Worm (Caenorhabditis elegans) whole organism, L1 larva: Measurements from ENCODE around the gene srxa-11.

Experiments used
- C16A3.4 ChIP-seq: fragments of 150-350 bp; optimal IDR thresholded peaks from 2 replicates; lab custom pipeline; 2014; ENCODE audit warnings: missing biosample characterization, missing genetic modification characterization
- F16B12.6 ChIP-seq: fragments of 150-350 bp; optimal IDR thresholded peaks from 2 replicates; lab custom pipeline; 2014; ENCODE audit warnings: missing biosample characterization, missing genetic modification characterization
- Y116A8C.19 ChIP-seq: sonication (generic microtip); optimal IDR thresholded peaks from 2 replicates; lab custom pipeline; 2016; ENCODE audit warnings: missing compliant biosample characterization, missing genetic modification characterization, borderline replicate concordance
- aha-1 ChIP-seq: fragments of 150-350 bp; optimal IDR thresholded peaks from 2 replicates; lab custom pipeline; 2014; ENCODE audit warnings: missing biosample characterization, missing genetic modification characterization
- ama-1 ChIP-seq: fragments of 150-350 bp; optimal IDR thresholded peaks from 2 replicates; lab custom pipeline; 2014
- blmp-1 ChIP-seq: fragments of 150-350 bp; optimal IDR thresholded peaks from 2 replicates; lab custom pipeline; 2014; ENCODE audit warnings: missing biosample characterization, missing genetic modification characterization
- ceh-63 ChIP-seq: fragments of 200-800 bp; sonication (Bioruptor generic); optimal IDR thresholded peaks from 2 replicates; lab custom pipeline; 2018; ENCODE audit warnings: mild to moderate bottlenecking, missing genetic modification characterization, missing compliant biosample characterization
- ceh-82 ChIP-seq, 3 experiments: fragments of 150-350 bp in 1 of 3; sonication (generic microtip) in 2 of 3; optimal IDR thresholded peaks; 2 replicates each; lab custom pipeline; 2014 to 2017; ENCODE audit warnings: missing biosample characterization in 3 of 3, missing genetic modification characterization in 3 of 3
- ceh-88 ChIP-seq: fragments of 200-800 bp; sonication (Bioruptor generic); IDR thresholded peaks from 2 replicates; pipeline ENCODE4 v1.3.6; 2022; ENCODE audit warnings: missing genetic modification characterization, missing compliant biosample characterization
- dpl-1 ChIP-seq, 3 experiments: fragments of 150-350 bp in 2 of 3; sonication (generic microtip) in 1 of 3; optimal IDR thresholded peaks; 2 replicates each; lab custom pipeline; 2014 to 2017; ENCODE audit warnings: missing biosample characterization in 3 of 3, missing genetic modification characterization in 3 of 3, missing genetic modification reagents in 3 of 3
- efl-3 ChIP-seq: fragments of 200-800 bp; sonication (Bioruptor generic); optimal IDR thresholded peaks from 2 replicates; lab custom pipeline; 2018; ENCODE audit warnings: mild to moderate bottlenecking, missing genetic modification characterization, missing compliant biosample characterization
- egl-27 ChIP-seq, 2 experiments: fragments of 150-350 bp in 1 of 2; sonication (generic microtip); optimal IDR thresholded peaks; 3 replicates each; lab custom pipeline; 2017 to 2018; ENCODE audit warnings: missing biosample characterization in 2 of 2, missing genetic modification characterization in 2 of 2, missing genetic modification reagents in 2 of 2
- elt-2 ChIP-seq: sonication (generic microtip); optimal IDR thresholded peaks from 2 replicates; lab custom pipeline; 2016; ENCODE audit warnings: missing genetic modification characterization, mild to moderate bottlenecking, inconsistent platforms, missing compliant biosample characterization, missing genetic modification reagents
- fkh-10 ChIP-seq: sonication (generic microtip); optimal IDR thresholded peaks from 2 replicates; lab custom pipeline; 2017; ENCODE audit warnings: missing biosample characterization, missing genetic modification reagents, missing genetic modification characterization
- fkh-4 ChIP-seq: sonication (generic microtip); optimal IDR thresholded peaks from 2 replicates; lab custom pipeline; 2016; ENCODE audit warnings: missing compliant biosample characterization, missing genetic modification characterization, borderline replicate concordance
- hlh-4 ChIP-seq: sonication (generic microtip); optimal IDR thresholded peaks from 2 replicates; lab custom pipeline; 2016; ENCODE audit warnings: mild to moderate bottlenecking, missing genetic modification characterization, missing compliant biosample characterization
- hpl-2 ChIP-seq: fragments of 150-350 bp; optimal IDR thresholded peaks from 2 replicates; lab custom pipeline; 2014; ENCODE audit warnings: missing biosample characterization, missing genetic modification reagents, missing genetic modification characterization
- jun-1 ChIP-seq: fragments of 150-350 bp; optimal IDR thresholded peaks from 2 replicates; lab custom pipeline; 2014; ENCODE audit warnings: missing biosample characterization, missing genetic modification reagents, missing genetic modification characterization
- lin-13 ChIP-seq: fragments of 150-350 bp; optimal IDR thresholded peaks from 2 replicates; lab custom pipeline; 2014; ENCODE audit warnings: missing biosample characterization, missing genetic modification reagents, missing genetic modification characterization
- lin-15B ChIP-seq: fragments of 150-350 bp; sonication (generic microtip); optimal IDR thresholded peaks from 3 replicates; lab custom pipeline; 2014; ENCODE audit warnings: missing biosample characterization, missing genetic modification characterization
- lir-3 ChIP-seq: sonication (generic microtip); optimal IDR thresholded peaks from 2 replicates; lab custom pipeline; 2016; ENCODE audit warnings: mild to moderate bottlenecking, missing genetic modification characterization, moderate library complexity, missing compliant biosample characterization; ENCODE audit not compliant: poor library complexity
- lsy-2 ChIP-seq, 2 experiments: fragments of 150-350 bp; optimal IDR thresholded peaks; 2 replicates each; lab custom pipeline; 2014; ENCODE audit warnings: missing biosample characterization in 2 of 2, missing genetic modification characterization in 2 of 2
- mab-9 ChIP-seq: fragments of 200-800 bp; sonication (Bioruptor generic); IDR thresholded peaks from 2 replicates; pipeline ENCODE4 v1.3.6; 2022; ENCODE audit warnings: missing genetic modification reagents, missing genetic modification characterization, missing compliant biosample characterization
- mdl-1 ChIP-seq, 2 experiments: fragments of 150-350 bp; optimal IDR thresholded peaks; 2 replicates each; lab custom pipeline; 2014 to 2017; ENCODE audit warnings: missing biosample characterization in 2 of 2, missing genetic modification characterization in 2 of 2, inconsistent platforms in 1 of 2
- mef-2 ChIP-seq: fragments of 150-350 bp; optimal IDR thresholded peaks from 2 replicates; lab custom pipeline; 2014; ENCODE audit warnings: missing biosample characterization, missing genetic modification characterization
- mep-1 ChIP-seq: fragments of 150-350 bp; optimal IDR thresholded peaks from 2 replicates; lab custom pipeline; 2014; ENCODE audit warnings: missing biosample characterization, missing genetic modification characterization
- nhr-19 ChIP-seq: fragments of 200-800 bp; sonication (Bioruptor generic); conservative IDR thresholded peaks from 2 replicates; pipeline ENCODE4 v1.3.6; 2022; ENCODE audit warnings: missing genetic modification characterization, missing compliant biosample characterization
- nhr-20 ChIP-seq: sonication (generic microtip); optimal IDR thresholded peaks from 2 replicates; lab custom pipeline; 2016; ENCODE audit warnings: mild to moderate bottlenecking, missing genetic modification characterization, missing compliant biosample characterization
- nhr-237 ChIP-seq: fragments of 150-350 bp; optimal IDR thresholded peaks from 2 replicates; lab custom pipeline; 2014; ENCODE audit warnings: missing biosample characterization, missing genetic modification characterization
- nhr-28 ChIP-seq: fragments of 150-350 bp; optimal IDR thresholded peaks from 2 replicates; lab custom pipeline; 2014; ENCODE audit warnings: missing biosample characterization, missing genetic modification characterization
- nhr-71 ChIP-seq: sonication (generic microtip); optimal IDR thresholded peaks from 2 replicates; lab custom pipeline; 2016; ENCODE audit warnings: mild to moderate bottlenecking, missing genetic modification characterization, moderate library complexity, missing compliant biosample characterization
- nhr-76 ChIP-seq: sonication (generic microtip); optimal IDR thresholded peaks from 2 replicates; lab custom pipeline; 2017; ENCODE audit warnings: missing biosample characterization, missing genetic modification characterization
- nhr-77 ChIP-seq: fragments of 150-350 bp; optimal IDR thresholded peaks from 2 replicates; lab custom pipeline; 2014; ENCODE audit warnings: missing biosample characterization, missing genetic modification characterization
- nhr-84 ChIP-seq: sonication (generic microtip); optimal IDR thresholded peaks from 2 replicates; lab custom pipeline; 2017; ENCODE audit warnings: missing biosample characterization, missing genetic modification characterization
- nhr-85 ChIP-seq: sonication (generic microtip); peaks from one replicate; lab custom pipeline; 2016; ENCODE audit warnings: missing genetic modification characterization, inconsistent platforms, missing compliant biosample characterization
- nhr-90 ChIP-seq: sonication (generic microtip); optimal IDR thresholded peaks from 2 replicates; lab custom pipeline; 2016; ENCODE audit warnings: mild to moderate bottlenecking, missing genetic modification characterization, missing compliant biosample characterization; ENCODE audit not compliant: poor library complexity
- pag-3 ChIP-seq: sonication (generic microtip); optimal IDR thresholded peaks from 2 replicates; lab custom pipeline; 2017; ENCODE audit warnings: missing genetic modification characterization, mild to moderate bottlenecking, missing compliant biosample characterization, antibody characterized with exemption, borderline replicate concordance; ENCODE audit not compliant: insufficient read depth
- skn-1 ChIP-seq: fragments of 150-350 bp; optimal IDR thresholded peaks from 2 replicates; lab custom pipeline; 2014; ENCODE audit warnings: missing biosample characterization, missing genetic modification characterization
- snpc-4 ChIP-seq: fragments of 150-350 bp; optimal IDR thresholded peaks from 2 replicates; lab custom pipeline; 2014; ENCODE audit warnings: missing biosample characterization, missing genetic modification characterization
- sox-4 ChIP-seq: sonication (generic microtip); optimal IDR thresholded peaks from 2 replicates; lab custom pipeline; 2016; ENCODE audit warnings: missing genetic modification characterization, missing compliant biosample characterization
- sptf-1 ChIP-seq: fragments of 150-350 bp; optimal IDR thresholded peaks from 2 replicates; lab custom pipeline; 2014; ENCODE audit warnings: missing biosample characterization, missing genetic modification characterization
- sup-37 ChIP-seq: fragments of 200-800 bp; sonication (Bioruptor generic); optimal IDR thresholded peaks from 2 replicates; lab custom pipeline; 2018; ENCODE audit warnings: mild to moderate bottlenecking, missing genetic modification characterization, missing compliant biosample characterization
- swsn-7 ChIP-seq: sonication (generic microtip); optimal IDR thresholded peaks from 2 replicates; lab custom pipeline; 2016; ENCODE audit warnings: missing genetic modification characterization, missing compliant biosample characterization
- tlp-1 ChIP-seq: fragments of 150-350 bp; optimal IDR thresholded peaks from 2 replicates; lab custom pipeline; 2014; ENCODE audit warnings: missing biosample characterization, missing genetic modification characterization
- unc-130 ChIP-seq: fragments of 150-350 bp; optimal IDR thresholded peaks from 2 replicates; lab custom pipeline; 2017; ENCODE audit warnings: missing biosample characterization, missing genetic modification characterization, inconsistent platforms
- unc-98 ChIP-seq: fragments of 200-800 bp; sonication (Bioruptor generic); IDR thresholded peaks from 2 replicates; pipeline ENCODE4 v1.3.6; 2022; ENCODE audit warnings: missing genetic modification characterization, missing compliant biosample characterization
- vab-15 ChIP-seq: sonication (generic microtip); optimal IDR thresholded peaks from 2 replicates; lab custom pipeline; 2017; ENCODE audit warnings: missing genotype, mild to moderate bottlenecking, missing genetic modification characterization, missing compliant biosample characterization
- xbp-1 ChIP-seq: sonication (generic microtip); optimal IDR thresholded peaks from 2 replicates; lab custom pipeline; 2016; ENCODE audit warnings: missing genetic modification characterization, missing compliant biosample characterization

srxa-11 gene

ce11 chrV:13907557-13908104 is 16.3 kb upstream of the srxa-11 start (continued):
- TF ChIP-seq hlh-4 (no peak), aha-1 (no peak), mab-9 (GFP tag; lab: Robert Waterston, UW) (no peak), lin-15B (tag; lab: Kevin White, UChicago) (no peak), unc-98 (GFP tag; lab: Robert Waterston, UW) (no peak), ama-1 (lab: Kevin White, UChicago) (peak; percentile 96), nhr-76 (no peak), Y116A8C.19 (no peak), xbp-1 (tag; lab: Kevin White, UChicago) (no peak), skn-1 (tag; lab: Kevin White, UChicago) (no peak), ceh-82 (tag; optimal IDR thresholded peaks at IDR 0.05; lab: Kevin White, UChicago) (no peak), lin-13 (GFP tag; lab: Kevin White, UChicago) (no peak), lsy-2 (tag; optimal IDR thresholded peaks at IDR 0.05; lab: Kevin White, UChicago) (peak in 1 of 2 experiments; percentile 45), swsn-7 (tag; lab: Kevin White, UChicago) (no peak), jun-1 (tag; lab: Kevin White, UChicago) (no peak), nhr-71 (tag; lab: Kevin White, UChicago) (peak; percentile 38), mdl-1 (tag; optimal IDR thresholded peaks at IDR 0.05; lab: Kevin White, UChicago) (no peak), F16B12.6 (tag; lab: Kevin White, UChicago) (no peak), lir-3 (tag; lab: Kevin White, UChicago) (peak; percentile 47), nhr-28 (tag; lab: Kevin White, UChicago) (no peak), nhr-85 (tag; lab: Kevin White, UChicago) (peak; percentile 11), sup-37 (GFP tag; lab: Kevin White, UChicago) (no peak), nhr-237 (tag; lab: Kevin White, UChicago) (no peak), tlp-1 (tag; lab: Kevin White, UChicago) (no peak), C16A3.4 (tag; lab: Kevin White, UChicago) (peak; percentile 41), egl-27 (tag; optimal IDR thresholded peaks at IDR 0.05; lab: Kevin White, UChicago) (no peak), efl-3 (no peak), mef-2 (tag; lab: Kevin White, UChicago) (no peak), hpl-2 (GFP tag; lab: Kevin White, UChicago) (peak; percentile 23), blmp-1 (tag; lab: Kevin White, UChicago) (no peak), nhr-90 (peak; percentile 64), ceh-88 (GFP tag; lab: Robert Waterston, UW) (no peak), vab-15 (tag; lab: Kevin White, UChicago) (no peak), dpl-1 (GFP tag; optimal IDR thresholded peaks at IDR 0.05; lab: Kevin White, UChicago) (peak in 1 of 3 experiments; percentile 6), nhr-20 (tag; lab: Kevin White, UChicago) (peak; percentile 7), unc-130 (tag; lab: Kevin White, UChicago) (no peak), sox-4 (tag; lab: Kevin White, UChicago) (no peak), nhr-84 (tag; lab: Kevin White, UChicago) (no peak), elt-2 (tag; lab: Kevin White, UChicago) (no peak), ceh-63 (GFP tag; lab: Kevin White, UChicago) (no peak), pag-3 (no peak), snpc-4 (no peak), nhr-77 (no peak), sptf-1 (tag; lab: Kevin White, UChicago) (no peak), nhr-19 (GFP tag; lab: Robert Waterston, UW) (peak; percentile 54), mep-1 (no peak), fkh-4 (tag; lab: Kevin White, UChicago) (no peak), fkh-10 (GFP tag; lab: Kevin White, UChicago) (no peak)
